Worm (Caenorhabditis elegans): Measurements from ENCODE around the gene B0238.15.

The B0238.15 gene

ce11 chrV:5203643-5204042 is 36.4 kb upstream of the B0238.15 start:
- TF ChIP-seq flh-1 (GFP tag; optimal IDR thresholded peaks at IDR 0.05) (no peak), unc-120 (tag; optimal IDR thresholded peaks at IDR 0.05; ENCODE audit: poor library complexity, severe bottlenecking) (no peak), sptf-1 (tag; optimal IDR thresholded peaks at IDR 0.05) (no peak), ztf-11 (tag; optimal IDR thresholded peaks at IDR 0.05) (no peak), hlh-1 (tag; optimal IDR thresholded peaks at IDR 0.05) (no peak), lsy-2 (tag; optimal IDR thresholded peaks at IDR 0.05) (no peak), snpc-4 (tag; optimal IDR thresholded peaks at IDR 0.05) (no peak), blmp-1 (tag; optimal IDR thresholded peaks at IDR 0.05) (no peak), elt-3 (tag; optimal IDR thresholded peaks at IDR 0.05) (no peak), sem-2 (GFP tag; optimal IDR thresholded peaks at IDR 0.05) (no peak), unc-62 (GFP tag; optimal IDR thresholded peaks at IDR 0.05) (no peak), nhr-28 (tag; optimal IDR thresholded peaks at IDR 0.05) (no peak), tbx-8 (GFP tag; optimal IDR thresholded peaks at IDR 0.05) (no peak), lin-13 (tag; optimal IDR thresholded peaks at IDR 0.05) (no peak), ceh-39 (tag; optimal IDR thresholded peaks at IDR 0.05) (no peak), ham-2 (GFP tag; optimal IDR thresholded peaks at IDR 0.05) (no peak), mep-1 (tag; optimal IDR thresholded peaks at IDR 0.05) (no peak)

ce11 chrV:5204127-5204526 is 35.9 kb upstream of the B0238.15 start, which contains the start of gene ttc-37:
Gene ttc-37 (plus strand): TSS chrV:5204475.
- TF ChIP-seq nhr-237 (tag; optimal IDR thresholded peaks at IDR 0.05) (peak; percentile 3), elt-1 (tag; optimal IDR thresholded peaks at IDR 0.05; ENCODE audit: borderline replicate concordance, insufficient read depth) (no peak), mab-5 (tag; optimal IDR thresholded peaks at IDR 0.05) (no peak), lsy-2 (tag; optimal IDR thresholded peaks at IDR 0.05) (no peak)

- TF ChIP-seq unc-62 (GFP tag; optimal IDR thresholded peaks at IDR 0.05) (no peak), nhr-2 (tag; optimal IDR thresholded peaks at IDR 0.05) (no peak), ces-1 (GFP tag; optimal IDR thresholded peaks at IDR 0.05) (no peak), sptf-1 (tag; optimal IDR thresholded peaks at IDR 0.05) (no peak), snpc-4 (tag; optimal IDR thresholded peaks at IDR 0.05) (no peak), tbx-8 (GFP tag; optimal IDR thresholded peaks at IDR 0.05) (no peak), lsy-2 (tag; optimal IDR thresholded peaks at IDR 0.05) (no peak), mls-2 (tag; optimal IDR thresholded peaks at IDR 0.05) (no peak), pha-4 (tag; optimal IDR thresholded peaks at IDR 0.05) (no peak), blmp-1 (tag; optimal IDR thresholded peaks at IDR 0.05) (no peak), nhr-28 (tag; optimal IDR thresholded peaks at IDR 0.05) (no peak), ceh-39 (tag; optimal IDR thresholded peaks at IDR 0.05) (no peak), mep-1 (tag; optimal IDR thresholded peaks at IDR 0.05) (no peak), sem-2 (GFP tag; optimal IDR thresholded peaks at IDR 0.05) (no peak), nhr-237 (tag; optimal IDR thresholded peaks at IDR 0.05) (no peak), mab-5 (tag; optimal IDR thresholded peaks at IDR 0.05) (no peak)
Observed at ce11 chrV:5213674-5214073, 26.3 kb upstream of the B0238.15 start.

ce11 chrV:5223044-5223443 is 17.0 kb upstream of the B0238.15 start, which contains the start of gene Y49G5B.1:
Gene Y49G5B.1 (plus strand): TSS chrV:5223367.
- no peak for TF ChIP-seq tbx-8 (GFP tag; optimal IDR thresholded peaks at IDR 0.05)
- no peak for TF ChIP-seq elt-3 (tag; optimal IDR thresholded peaks at IDR 0.05)
- TF ChIP-seq nhr-28 (tag; optimal IDR thresholded peaks at IDR 0.05) = no peak
- TF ChIP-seq nhr-2 (tag; optimal IDR thresholded peaks at IDR 0.05) = no peak
- no peak for TF ChIP-seq M03D4.4 (tag; optimal IDR thresholded peaks at IDR 0.05)
- no peak for TF ChIP-seq pha-4 (tag; optimal IDR thresholded peaks at IDR 0.05)
- TF ChIP-seq blmp-1 (tag; optimal IDR thresholded peaks at IDR 0.05) = no peak
- no peak for TF ChIP-seq ces-1 (GFP tag; optimal IDR thresholded peaks at IDR 0.05)
- TF ChIP-seq drap-1 (GFP tag; optimal IDR thresholded peaks at IDR 0.05) = no peak
- no peak for TF ChIP-seq cnd-1 (tag; optimal IDR thresholded peaks at IDR 0.05)
- TF ChIP-seq zip-8 (tag; optimal IDR thresholded peaks at IDR 0.05) = no peak
- TF ChIP-seq mls-2 (tag; optimal IDR thresholded peaks at IDR 0.05) = no peak
- TF ChIP-seq sem-2 (GFP tag; optimal IDR thresholded peaks at IDR 0.05) = no peak
- no peak for TF ChIP-seq ham-2 (GFP tag; optimal IDR thresholded peaks at IDR 0.05)
- no peak for TF ChIP-seq lin-32 (GFP tag; optimal IDR thresholded peaks at IDR 0.05)
- no peak for TF ChIP-seq bed-3 (GFP tag; optimal IDR thresholded peaks at IDR 0.05)
- no peak for TF ChIP-seq nhr-76 (tag; optimal IDR thresholded peaks at IDR 0.05)
- no peak for TF ChIP-seq unc-120 (tag; optimal IDR thresholded peaks at IDR 0.05; ENCODE audit: poor library complexity, severe bottlenecking)
- no peak for TF ChIP-seq ceh-83 (GFP tag; optimal IDR thresholded peaks at IDR 0.05)
- no peak for TF ChIP-seq nhr-237 (tag; optimal IDR thresholded peaks at IDR 0.05)

ce11 chrV:5225660-5226059 is 14.3 kb upstream of the B0238.15 start:
- TF ChIP-seq mls-2 (tag; optimal IDR thresholded peaks at IDR 0.05) (no peak), sem-2 (GFP tag; optimal IDR thresholded peaks at IDR 0.05) (no peak), nhr-12 (tag; optimal IDR thresholded peaks at IDR 0.05) (no peak), cnd-1 (tag; optimal IDR thresholded peaks at IDR 0.05) (no peak), zip-8 (tag; optimal IDR thresholded peaks at IDR 0.05) (no peak), nhr-28 (tag; optimal IDR thresholded peaks at IDR 0.05) (no peak), elt-3 (tag; optimal IDR thresholded peaks at IDR 0.05) (no peak), elt-1 (tag; optimal IDR thresholded peaks at IDR 0.05; ENCODE audit: borderline replicate concordance, insufficient read depth) (no peak), blmp-1 (tag; optimal IDR thresholded peaks at IDR 0.05) (no peak), nhr-237 (tag; optimal IDR thresholded peaks at IDR 0.05) (no peak), bed-3 (GFP tag; optimal IDR thresholded peaks at IDR 0.05) (no peak), drap-1 (GFP tag; optimal IDR thresholded peaks at IDR 0.05) (no peak), flh-1 (GFP tag; optimal IDR thresholded peaks at IDR 0.05) (no peak), ces-1 (GFP tag; optimal IDR thresholded peaks at IDR 0.05) (no peak), hlh-1 (tag; optimal IDR thresholded peaks at IDR 0.05) (no peak)
